Worm (Caenorhabditis elegans) whole organism, L3 larva: Measurements from ENCODE around the gene Y73C8B.5.

Source experiments
- ZK546.5 ChIP-seq: sonication (generic microtip); optimal IDR thresholded peaks from 2 replicates; lab custom pipeline; 2017; ENCODE audit warnings: missing biosample characterization, missing genetic modification characterization
- ama-1 ChIP-seq: fragments of 150-350 bp; optimal IDR thresholded peaks from 2 replicates; lab custom pipeline; 2018
- ceh-16 ChIP-seq: sonication (generic microtip); optimal IDR thresholded peaks from 2 replicates; lab custom pipeline; 2017; ENCODE audit warnings: missing biosample characterization, missing genetic modification characterization
- egl-27 ChIP-seq: sonication (generic microtip); optimal IDR thresholded peaks from 4 replicates; lab custom pipeline; 2017; ENCODE audit warnings: missing biosample characterization, missing genetic modification reagents, missing genetic modification characterization
- elt-1 ChIP-seq: fragments of 150-350 bp; optimal IDR thresholded peaks from 2 replicates; lab custom pipeline; 2014; ENCODE audit warnings: missing biosample characterization, missing genetic modification characterization
- elt-3 ChIP-seq, 3 experiments: fragments of 150-350 bp in 1 of 3; sonication (generic microtip) in 2 of 3; optimal IDR thresholded peaks; 2 replicates in 2 of 3; 4 replicates in 1 of 3; lab custom pipeline; 2014 to 2017; ENCODE audit warnings: missing biosample characterization in 3 of 3, missing genetic modification characterization in 3 of 3
- nfya-1 ChIP-seq: sonication (generic microtip); optimal IDR thresholded peaks from 2 replicates; lab custom pipeline; 2017; ENCODE audit warnings: missing genetic modification characterization, mild to moderate bottlenecking, missing compliant biosample characterization, antibody characterized with exemption, moderate library complexity; ENCODE audit not compliant: insufficient read depth
- nhr-237 ChIP-seq: fragments of 150-350 bp; optimal IDR thresholded peaks from 2 replicates; lab custom pipeline; 2014; ENCODE audit warnings: missing biosample characterization, missing genetic modification characterization
- nhr-76 ChIP-seq: fragments of 150-350 bp; sonication (generic microtip); optimal IDR thresholded peaks from 5 replicates; lab custom pipeline; 2014; ENCODE audit warnings: missing biosample characterization, missing genetic modification characterization
- skn-1 ChIP-seq: fragments of 150-350 bp; optimal IDR thresholded peaks from 2 replicates; lab custom pipeline; 2014; ENCODE audit warnings: missing biosample characterization, missing genetic modification characterization
- snpc-4 ChIP-seq: fragments of 150-350 bp; optimal IDR thresholded peaks from 2 replicates; lab custom pipeline; 2014; ENCODE audit warnings: missing biosample characterization, missing genetic modification characterization
- tbx-2 ChIP-seq: sonication (generic microtip); optimal IDR thresholded peaks from 2 replicates; lab custom pipeline; 2016; ENCODE audit warnings: mild to moderate bottlenecking, missing genetic modification characterization, missing compliant biosample characterization
- unc-39 ChIP-seq: sonication (generic microtip); optimal IDR thresholded peaks from 4 replicates; lab custom pipeline; 2017; ENCODE audit warnings: missing biosample characterization, missing genetic modification characterization
- unc-62 ChIP-seq: fragments of 150-350 bp; sonication (generic microtip); optimal IDR thresholded peaks from 4 replicates; lab custom pipeline; 2014; ENCODE audit warnings: missing biosample characterization, missing genetic modification reagents, missing genetic modification characterization

- TF ChIP-seq nhr-76 (tag; lab: Kevin White, UChicago), result no peak
- no peak for TF ChIP-seq nfya-1 (tag; lab: Kevin White, UChicago)
- TF ChIP-seq ZK546.5 (tag; lab: Kevin White, UChicago), result no peak
- no peak for TF ChIP-seq tbx-2 (tag; lab: Kevin White, UChicago)
- TF ChIP-seq elt-1 (tag; lab: Kevin White, UChicago), result no peak
- TF ChIP-seq nhr-237, result no peak
- no peak for TF ChIP-seq elt-3 (tag; optimal IDR thresholded peaks at IDR 0.05; lab: Kevin White, UChicago)
- TF ChIP-seq unc-62, result no peak
- no peak for TF ChIP-seq ceh-16 (tag; lab: Kevin White, UChicago)
- no peak for TF ChIP-seq unc-39 (tag; lab: Kevin White, UChicago)
- no peak for TF ChIP-seq ama-1 (lab: Kevin White, UChicago)
- no peak for TF ChIP-seq snpc-4 (tag; lab: Kevin White, UChicago)
- TF ChIP-seq egl-27, result no peak
- TF ChIP-seq skn-1 (tag; lab: Kevin White, UChicago), result no peak
Measured at ce11 chrV:3188043-3188442, 9.0 kb upstream of the Y73C8B.5 start, which contains the start of gene lag-2.
